Worm (Caenorhabditis elegans) whole organism, young adult: Measurements from ENCODE around the gene B0280.17.

Source experiments
- B0336.3 ChIP-seq: fragments of 200-800 bp; sonication (Bioruptor generic); IDR thresholded peaks from 2 replicates; pipeline ENCODE4 v1.3.6; 2022; ENCODE audit warnings: missing genetic modification characterization, missing compliant biosample characterization
- F22D6.2 ChIP-seq: sonication (generic microtip); optimal IDR thresholded peaks from 2 replicates; lab custom pipeline; 2016; ENCODE audit warnings: mild to moderate bottlenecking, missing genetic modification characterization, missing compliant biosample characterization
- F49E8.2 ChIP-seq: sonication (generic microtip); optimal IDR thresholded peaks from 3 replicates; lab custom pipeline; 2017; ENCODE audit warnings: missing genetic modification characterization, mild to moderate bottlenecking, missing compliant biosample characterization, antibody characterized with exemption, moderate library complexity; ENCODE audit not compliant: insufficient read depth
- K11D2.4 ChIP-seq: fragments of 200-800 bp; sonication (Bioruptor generic); IDR thresholded peaks from 2 replicates; pipeline ENCODE4 v1.3.6; 2022; ENCODE audit warnings: missing genetic modification reagents, missing genetic modification characterization, missing compliant biosample characterization
- T26A5.8 ChIP-seq: sonication (generic microtip); optimal IDR thresholded peaks from 2 replicates; lab custom pipeline; 2016; ENCODE audit warnings: missing genetic modification characterization, missing compliant biosample characterization
- Y53G8AR.9 ChIP-seq: fragments of 200-800 bp; sonication (Bioruptor generic); conservative IDR thresholded peaks from 2 replicates; pipeline ENCODE4 v1.3.6; 2022; ENCODE audit warnings: missing genetic modification reagents, missing genetic modification characterization, missing compliant biosample characterization
- ZK185.1 ChIP-seq: sonication (generic microtip); optimal IDR thresholded peaks from 2 replicates; lab custom pipeline; 2016; ENCODE audit warnings: mild to moderate bottlenecking, missing genetic modification characterization, missing compliant biosample characterization; ENCODE audit not compliant: poor library complexity, severe bottlenecking
- akir-1 ChIP-seq: fragments of 200-800 bp; sonication (Bioruptor generic); optimal IDR thresholded peaks from 2 replicates; lab custom pipeline; 2018; ENCODE audit warnings: mild to moderate bottlenecking, missing genetic modification characterization, moderate library complexity, missing compliant biosample characterization
- atf-7 ChIP-seq: sonication (generic microtip); optimal IDR thresholded peaks from 2 replicates; lab custom pipeline; 2017; ENCODE audit warnings: mild to moderate bottlenecking, missing genetic modification characterization, missing compliant biosample characterization
- attf-5 ChIP-seq: fragments of 200-800 bp; sonication (Bioruptor generic); optimal IDR thresholded peaks from 2 replicates; lab custom pipeline; 2018; ENCODE audit warnings: mild to moderate bottlenecking, missing genetic modification characterization, missing compliant biosample characterization
- attf-6 ChIP-seq: fragments of 200-800 bp; sonication (Bioruptor generic); IDR thresholded peaks from 2 replicates; pipeline ENCODE4 v1.3.6; 2022; ENCODE audit warnings: missing genetic modification reagents, missing genetic modification characterization, missing compliant biosample characterization
- cebp-1 ChIP-seq, 2 experiments: fragments of 200-800 bp in 1 of 2; sonication (Bioruptor generic) in 1 of 2; sonication (generic microtip) in 1 of 2; IDR thresholded peaks in 1 of 2; optimal IDR thresholded peaks in 1 of 2; 2 replicates each; pipeline versions ENCODE4 v1.3.6 to Lab custom; 2017 to 2022; ENCODE audit warnings: missing compliant biosample characterization in 2 of 2, missing genetic modification characterization in 2 of 2, mild to moderate bottlenecking in 1 of 2, missing genetic modification reagents in 1 of 2, moderate library complexity in 1 of 2
- ceh-27 ChIP-seq: fragments of 200-800 bp; sonication (Bioruptor generic); optimal IDR thresholded peaks from 2 replicates; lab custom pipeline; 2018; ENCODE audit warnings: mild to moderate bottlenecking, missing genetic modification characterization, moderate library complexity, missing compliant biosample characterization
- ceh-79 ChIP-seq: sonication (generic microtip); optimal IDR thresholded peaks from 2 replicates; lab custom pipeline; 2017; ENCODE audit warnings: mild to moderate bottlenecking, missing genetic modification characterization, missing compliant biosample characterization
- chd-7 ChIP-seq: sonication (generic microtip); optimal IDR thresholded peaks from 2 replicates; lab custom pipeline; 2016; ENCODE audit warnings: mild to moderate bottlenecking, missing genetic modification characterization, moderate library complexity, missing compliant biosample characterization
- egl-18 ChIP-seq: fragments of 200-800 bp; sonication (Bioruptor generic); IDR thresholded peaks from 2 replicates; pipeline ENCODE4 v1.3.6; 2022; ENCODE audit warnings: missing genetic modification reagents, missing genetic modification characterization, missing compliant biosample characterization
- him-1 ChIP-seq: sonication (generic microtip); optimal IDR thresholded peaks from 2 replicates; lab custom pipeline; 2016; ENCODE audit warnings: missing genotype, missing genetic modification reagents, missing genetic modification characterization, missing compliant biosample characterization
- hrde-1 ChIP-seq: sonication (generic microtip); optimal IDR thresholded peaks from 2 replicates; lab custom pipeline; 2016; ENCODE audit warnings: missing genetic modification characterization, mild to moderate bottlenecking, missing compliant biosample characterization, moderate library complexity, missing genotype, missing genetic modification reagents, borderline replicate concordance
- lag-1 ChIP-seq: fragments of 200-800 bp; sonication (Bioruptor generic); IDR thresholded peaks from 2 replicates; pipeline ENCODE4 v1.3.6; 2022; ENCODE audit warnings: missing genetic modification reagents, missing genetic modification characterization, missing compliant biosample characterization
- let-607 ChIP-seq, 2 experiments: fragments of 200-800 bp in 1 of 2; sonication (Bioruptor generic) in 1 of 2; sonication (generic microtip) in 1 of 2; optimal IDR thresholded peaks; 2 replicates each; lab custom pipeline; 2016 to 2018; ENCODE audit warnings: mild to moderate bottlenecking in 2 of 2, missing compliant biosample characterization in 2 of 2, missing genetic modification characterization in 2 of 2, moderate library complexity in 2 of 2, missing genotype in 1 of 2
- lin-26 ChIP-seq: fragments of 200-800 bp; sonication (Bioruptor generic); IDR thresholded peaks from 2 replicates; pipeline ENCODE4 v1.3.6; 2022; ENCODE audit warnings: missing genetic modification reagents, missing genetic modification characterization, missing compliant biosample characterization
- lsl-1 ChIP-seq: fragments of 200-800 bp; sonication (Bioruptor generic); optimal IDR thresholded peaks from 2 replicates; lab custom pipeline; 2018; ENCODE audit warnings: mild to moderate bottlenecking, missing genetic modification characterization, moderate library complexity, missing compliant biosample characterization
- mel-28 ChIP-seq: sonication (generic microtip); optimal IDR thresholded peaks from 2 replicates; lab custom pipeline; 2016; ENCODE audit warnings: borderline replicate concordance, mild to moderate bottlenecking, missing genetic modification characterization, missing compliant biosample characterization
- nfyb-1 ChIP-seq: fragments of 200-800 bp; sonication (Bioruptor generic); IDR thresholded peaks from 2 replicates; pipeline ENCODE4 v1.3.6; 2022; ENCODE audit warnings: missing genetic modification reagents, missing genetic modification characterization, missing compliant biosample characterization
- nhr-120 ChIP-seq: fragments of 200-800 bp; sonication (Bioruptor generic); IDR thresholded peaks from 2 replicates; pipeline ENCODE4 v1.3.6; 2022; ENCODE audit warnings: missing genetic modification characterization, missing compliant biosample characterization
- nhr-80 ChIP-seq: sonication (generic microtip); optimal IDR thresholded peaks from 2 replicates; lab custom pipeline; 2016; ENCODE audit warnings: missing genetic modification characterization, missing compliant biosample characterization
- rpc-1 ChIP-seq, 2 experiments: fragments of 150-350 bp in 1 of 2; sonication (generic microtip) in 1 of 2; optimal IDR thresholded peaks; 2 replicates each; lab custom pipeline; 2014 to 2018; ENCODE audit warnings: missing biosample characterization in 1 of 2, missing genetic modification characterization in 1 of 2, missing genetic modification reagents in 1 of 2, missing genotype in 1 of 2
- sea-2 ChIP-seq: fragments of 200-800 bp; sonication (Bioruptor generic); IDR thresholded peaks from 2 replicates; pipeline ENCODE4 v1.3.6; 2022; ENCODE audit warnings: missing genetic modification characterization, missing compliant biosample characterization
- snpc-4 ChIP-seq, 5 experiments: fragments of 150-350 bp in 1 of 5; sonication (generic microtip) in 4 of 5; optimal IDR thresholded peaks; 2 replicates each; lab custom pipeline; 2014 to 2018; ENCODE audit warnings: missing genetic modification characterization in 5 of 5, missing biosample characterization in 3 of 5, antibody characterized with exemption in 2 of 5, mild to moderate bottlenecking in 2 of 5, missing compliant biosample characterization in 2 of 5, missing genotype in 2 of 5, moderate library complexity in 2 of 5, missing genetic modification reagents in 1 of 5
- somi-1 ChIP-seq: fragments of 200-800 bp; sonication (Bioruptor generic); optimal IDR thresholded peaks from 2 replicates; lab custom pipeline; 2018; ENCODE audit warnings: mild to moderate bottlenecking, missing genetic modification characterization, missing compliant biosample characterization
- unc-62 ChIP-seq: fragments of 150-350 bp; optimal IDR thresholded peaks from 2 replicates; lab custom pipeline; 2014; ENCODE audit warnings: missing biosample characterization, missing genetic modification reagents, missing genetic modification characterization
- zim-3 ChIP-seq: sonication (generic microtip); optimal IDR thresholded peaks from 2 replicates; lab custom pipeline; 2017; ENCODE audit warnings: mild to moderate bottlenecking, missing genetic modification characterization, moderate library complexity, missing compliant biosample characterization
- ztf-18 ChIP-seq: sonication (generic microtip); optimal IDR thresholded peaks from 2 replicates; lab custom pipeline; 2016; ENCODE audit warnings: missing genotype, mild to moderate bottlenecking, missing genetic modification characterization, missing compliant biosample characterization
- ztf-3 ChIP-seq: fragments of 200-800 bp; sonication (Bioruptor generic); optimal IDR thresholded peaks from 2 replicates; lab custom pipeline; 2018; ENCODE audit warnings: mild to moderate bottlenecking, missing genetic modification characterization, missing compliant biosample characterization

The B0280.17 gene

DNA sequence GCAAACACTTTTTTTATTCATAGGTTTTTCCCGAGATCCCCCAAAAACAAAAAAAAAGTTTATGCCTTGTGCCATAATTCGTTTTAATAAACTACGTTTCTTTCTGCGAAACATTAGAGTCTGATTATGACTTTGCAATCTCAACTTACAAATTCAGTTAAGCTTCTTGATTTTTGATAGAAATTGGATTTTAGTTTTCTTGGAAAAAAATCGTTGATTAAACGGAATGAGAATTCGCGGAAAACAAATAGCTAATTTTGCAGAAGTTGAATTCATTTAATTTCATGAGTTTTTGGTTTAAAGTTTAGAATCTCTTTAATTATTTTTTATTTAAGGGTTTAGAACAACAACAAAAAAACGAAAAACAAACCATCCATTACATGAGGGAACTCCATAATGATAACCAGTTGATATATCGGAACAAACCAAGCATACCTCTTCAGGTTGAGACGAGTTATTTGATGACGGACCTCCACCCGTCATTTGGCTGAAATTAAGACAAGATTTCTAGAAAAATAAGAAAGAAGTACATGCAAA is 20.9 kb downstream of the B0280.17 start, which contains the start of gene nhr-10:
nhr-10 (minus strand) TSS at position 487 of the 537 bp plus-strand sequence.
- no peak for TF ChIP-seq let-607 (tag; optimal IDR thresholded peaks at IDR 0.05; lab: Kevin White, UChicago)
- TF ChIP-seq sea-2 (GFP tag; lab: Robert Waterston, UW) = no peak
- TF ChIP-seq somi-1 = no peak
- no peak for TF ChIP-seq K11D2.4 (GFP tag; lab: Robert Waterston, UW)
- TF ChIP-seq, all 124 proteins: peak for 0

DNA sequence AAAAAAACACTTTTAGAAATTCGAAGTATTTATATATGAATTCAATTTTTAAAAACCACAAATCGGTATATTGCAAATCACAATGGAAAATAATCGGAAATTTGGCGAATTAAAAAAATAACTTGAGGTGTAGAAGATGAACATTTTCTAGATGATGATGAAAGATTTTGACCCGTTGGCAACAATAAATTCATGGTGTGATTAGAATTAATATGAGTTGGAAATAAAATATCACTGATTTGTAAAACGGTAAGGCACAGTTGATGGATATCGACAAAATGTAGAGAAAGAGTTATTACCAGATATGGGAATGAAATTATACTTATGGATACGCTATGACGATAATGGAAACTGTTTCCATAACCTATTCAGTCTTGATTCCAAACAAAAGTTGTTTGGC is 23.6 kb downstream of the B0280.17 start:
- no peak for TF ChIP-seq ztf-18 (tag; lab: Kevin White, UChicago)

DNA sequence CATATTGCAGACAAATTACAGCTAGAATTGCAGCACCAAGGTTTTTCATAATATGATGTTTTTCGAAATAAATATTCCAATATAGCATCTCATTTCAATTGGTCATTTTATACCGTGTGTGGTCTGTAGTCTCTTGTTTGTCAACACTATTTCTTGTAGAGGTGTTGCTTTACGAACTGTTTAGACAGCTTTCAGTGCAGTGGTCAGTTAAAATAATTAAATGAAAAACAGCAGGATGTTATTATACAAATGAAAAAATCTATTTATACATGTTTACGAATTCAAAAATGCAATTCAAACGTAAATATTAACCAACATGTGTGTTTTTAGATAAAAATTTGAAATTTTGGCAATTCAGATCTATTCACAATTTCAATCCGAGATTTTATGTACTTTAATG is 24.1 kb downstream of the B0280.17 start, which contains the start of gene B0280.7:
B0280.7 (minus strand) TSS at position 101 of the 400 bp plus-strand sequence.
- TF ChIP-seq lin-26 (GFP tag; lab: Robert Waterston, UW) (0 out of 2 replicates have a peak, but pooled peaks have one; percentile 18), snpc-4 (GFP tag; optimal IDR thresholded peaks at IDR 0.05; lab: Kevin White, UChicago) (no peak), snpc-4 (tag; optimal IDR thresholded peaks at IDR 0.05; lab: Kevin White, UChicago) (no peak)
- TF ChIP-seq, all 124 proteins: peak for 1

DNA sequence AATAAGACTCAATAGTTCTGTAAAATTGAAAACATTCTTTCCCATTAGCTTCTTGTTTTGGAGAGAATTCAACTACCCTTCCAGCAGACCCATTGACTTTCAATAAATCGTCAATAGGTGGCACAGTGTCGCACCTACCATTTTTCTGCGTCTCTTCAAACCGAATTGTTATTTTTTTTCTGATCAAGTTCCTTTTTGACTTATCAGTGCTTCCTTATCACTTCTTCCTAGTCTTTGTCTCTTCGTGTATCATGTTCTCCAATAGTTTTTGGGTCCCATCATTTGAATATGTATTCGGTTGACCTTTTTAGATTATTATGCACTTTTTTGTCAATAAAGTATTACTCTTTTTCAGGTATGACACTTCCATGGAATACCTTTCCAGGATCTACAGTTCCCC is 27.9 kb downstream of the B0280.17 start, which contains the start of gene odd-1:
odd-1 (plus strand) TSS at position 349 of the 400 bp plus-strand sequence.
- TF ChIP-seq him-1 (tag; lab: Kevin White, UChicago) (no peak), nhr-80 (tag; lab: Kevin White, UChicago) (peak; percentile 39)

DNA sequence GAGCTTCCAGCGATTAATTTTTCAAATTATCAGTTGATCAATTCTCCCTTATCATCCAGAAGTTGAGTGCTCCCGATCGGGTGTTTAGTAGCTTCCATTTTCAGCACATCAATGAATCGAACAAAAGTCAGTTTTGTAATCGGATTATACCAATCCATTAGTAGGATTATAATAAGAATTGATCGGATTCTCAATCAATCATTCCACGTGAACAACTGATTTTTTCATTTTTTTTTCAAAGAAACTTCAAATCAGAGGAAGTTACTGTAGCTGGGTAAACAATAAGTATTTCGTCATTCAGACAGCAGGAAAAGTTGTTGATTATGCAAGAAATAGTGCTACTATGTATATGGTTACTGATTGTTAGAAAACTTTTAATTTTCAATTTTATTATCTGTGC is 29.1 kb downstream of the B0280.17 start:
- no peak for TF ChIP-seq cebp-1 (GFP tag; IDR thresholded peaks at IDR 0.05; lab: Robert Waterston, UW)
- peak; percentile 52 for TF ChIP-seq cebp-1 (tag; optimal IDR thresholded peaks at IDR 0.05; lab: Kevin White, UChicago)
- no peak for TF ChIP-seq sea-2 (GFP tag; lab: Robert Waterston, UW)
- TF ChIP-seq mel-28 (tag; lab: Kevin White, UChicago) = no peak
- no peak for TF ChIP-seq ceh-27 (GFP tag; lab: Kevin White, UChicago)
- peak; percentile 67 for TF ChIP-seq nhr-80 (tag; lab: Kevin White, UChicago)

DNA sequence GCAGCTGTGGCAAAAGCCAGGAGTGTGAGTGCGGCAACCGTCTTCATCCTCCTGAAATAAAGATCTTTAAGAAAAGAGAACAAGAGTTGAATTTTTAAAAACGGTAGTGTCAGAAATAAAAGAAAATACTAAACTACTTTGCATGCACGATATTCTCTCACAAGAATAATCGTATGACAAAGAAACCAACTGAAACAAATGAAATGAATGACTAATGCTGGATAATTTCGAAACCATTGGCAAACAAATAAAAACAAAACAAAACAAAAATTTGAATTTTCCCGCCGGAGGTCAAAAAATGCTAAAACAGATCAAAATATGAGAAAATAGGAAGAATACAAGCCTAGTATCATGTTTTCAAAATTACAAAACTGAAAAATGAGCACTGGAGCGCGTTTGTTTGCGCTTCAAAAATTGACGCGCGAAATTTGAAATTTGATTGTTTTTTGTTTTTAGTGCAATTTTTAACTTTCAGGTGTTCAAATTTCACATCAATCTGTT is 31.9 kb downstream of the B0280.17 start, which contains the start of gene cpg-2:
cpg-2 (minus strand) TSS at position 51 of the 501 bp plus-strand sequence.
- TF ChIP-seq B0336.3 (GFP tag; lab: Robert Waterston, UW) (peak; percentile 79), attf-5 (GFP tag; lab: Kevin White, UChicago) (no peak), akir-1 (GFP tag; lab: Kevin White, UChicago) (no peak), rpc-1 (optimal IDR thresholded peaks at IDR 0.05; lab: Kevin White, UChicago) (no peak), rpc-1 (tag; optimal IDR thresholded peaks at IDR 0.05; lab: Kevin White, UChicago) (no peak), ZK185.1 (tag; lab: Kevin White, UChicago) (no peak), nhr-120 (GFP tag; lab: Robert Waterston, UW) (no peak), F49E8.2 (tag; lab: Kevin White, UChicago) (peak; percentile 95), T26A5.8 (no peak), egl-18 (GFP tag; lab: Robert Waterston, UW) (no peak), sea-2 (GFP tag; lab: Robert Waterston, UW) (no peak), snpc-4 (GFP tag; optimal IDR thresholded peaks at IDR 0.05; lab: Kevin White, UChicago) (peak; percentile 58), snpc-4 (tag; optimal IDR thresholded peaks at IDR 0.05; lab: Kevin White, UChicago) (peak in 3 of 4 experiments; percentile 11 to 62 (median 55)), chd-7 (tag; lab: Kevin White, UChicago) (no peak), ztf-3 (GFP tag; lab: Kevin White, UChicago) (no peak), nfyb-1 (peak; percentile 57; the same call in 1 of the 2 replicates), Y53G8AR.9 (GFP tag; lab: Robert Waterston, UW) (peak; percentile 73; the same call in 1 of the 2 replicates), hrde-1 (tag; lab: Kevin White, UChicago) (peak; percentile 50), lag-1 (GFP tag; lab: Robert Waterston, UW) (no peak), F22D6.2 (tag; lab: Kevin White, UChicago) (no peak), atf-7 (no peak), unc-62 (no peak), attf-6 (peak; percentile 73; the same call in 1 of the 2 replicates), lsl-1 (GFP tag; lab: Kevin White, UChicago) (peak; percentile 88), ztf-18 (tag; lab: Kevin White, UChicago) (peak; percentile 21), ceh-79 (tag; lab: Kevin White, UChicago) (no peak), zim-3 (tag; lab: Kevin White, UChicago) (no peak)
